ENCODE assay signal across 4 fruit fly cellular contexts in genomic region chr2L:4346619-4347310, dm6.
TF ChIP-seq lines count a peak whose summit lies in the region.

No protein-coding gene starts in this region.

- TF ChIP-seq CTCF in whole organism, embryonic (GFP tag; optimal IDR thresholded peaks at IDR 0.05; lab: Kevin White, UChicago) = no peak

TF ChIP-seq in whole organism, adult, 20 proteins besides CTCF, POLR2A, EP300 and RAD21:
- TF ChIP-seq Hr96 (GFP tag; optimal IDR thresholded peaks at IDR 0.05; lab: Kevin White, UChicago) (peak; percentile 9), pad (GFP tag; optimal IDR thresholded peaks at IDR 0.05; lab: Kevin White, UChicago) (peak; percentile 14), CG7045 (GFP tag; optimal IDR thresholded peaks at IDR 0.05; lab: Kevin White, UChicago) (no peak)

TF ChIP-seq in whole organism, embryonic, 481 proteins besides CTCF, POLR2A, EP300 and RAD21 (continues in another document):
- no peak for TF ChIP-seq row (GFP tag; IDR thresholded peaks at IDR 0.05; lab: Robert Waterston, UW)
- TF ChIP-seq Hr51 (GFP tag; optimal IDR thresholded peaks at IDR 0.05; lab: Kevin White, UChicago) = peak in 1 of 2 experiments; percentile 42
- TF ChIP-seq salm (tag; optimal IDR thresholded peaks at IDR 0.05; lab: Kevin White, UChicago) = no peak
- peak; percentile 100 for TF ChIP-seq pros (GFP tag; optimal IDR thresholded peaks at IDR 0.05; lab: Kevin White, UChicago)
- peak; percentile 60 for TF ChIP-seq bbx (GFP tag; IDR thresholded peaks at IDR 0.05; lab: Robert Waterston, UW; ENCODE audit: partially characterized antibody)
- peak; percentile 76 for TF ChIP-seq Med (GFP tag; lab: Kevin White, UChicago)
- peak; percentile 21 for TF ChIP-seq MBD-R2 (GFP tag; IDR thresholded peaks at IDR 0.05; lab: Robert Waterston, UW)
- TF ChIP-seq CG13894 (tag; optimal IDR thresholded peaks at IDR 0.05; lab: Kevin White, UChicago) = peak; percentile 65
- TF ChIP-seq Nf-YC (tag; optimal IDR thresholded peaks at IDR 0.05; lab: Kevin White, UChicago) = peak; percentile 62
- TF ChIP-seq vnd (GFP tag; IDR thresholded peaks at IDR 0.05; lab: Robert Waterston, UW; ENCODE audit: partially characterized antibody) = 0 out of 3 replicates have a peak, but pooled peaks have one; percentile 30
- no peak for TF ChIP-seq CG1602 (GFP tag; optimal IDR thresholded peaks at IDR 0.05; lab: Kevin White, UChicago)
- peak; percentile 73 for TF ChIP-seq Kr (GFP tag; optimal IDR thresholded peaks at IDR 0.05; lab: Kevin White, UChicago)
- TF ChIP-seq zf30C (GFP tag; optimal IDR thresholded peaks at IDR 0.05; lab: Kevin White, UChicago) = peak; percentile 26
- no peak for TF ChIP-seq CG9609 (GFP tag; optimal IDR thresholded peaks at IDR 0.05; lab: Kevin White, UChicago)
- TF ChIP-seq CG32532 (GFP tag; IDR thresholded peaks at IDR 0.05; lab: Robert Waterston, UW) = peak; percentile 36; the same call in 1 of the 2 replicates
- peak; percentile 17 for TF ChIP-seq Fer1 (GFP tag; optimal IDR thresholded peaks at IDR 0.05; lab: Kevin White, UChicago)
- no peak for TF ChIP-seq HmgZ (tag; optimal IDR thresholded peaks at IDR 0.05; lab: Kevin White, UChicago)
- TF ChIP-seq mirr (GFP tag; optimal IDR thresholded peaks at IDR 0.05; lab: Kevin White, UChicago) = peak; percentile 17
- no peak for TF ChIP-seq croc (GFP tag; conservative IDR thresholded peaks at IDR 0.05; lab: Robert Waterston, UW)
- peak; percentile 28 for TF ChIP-seq D (optimal IDR thresholded peaks at IDR 0.05; lab: Kevin White, UChicago)
- TF ChIP-seq D (GFP tag; optimal IDR thresholded peaks at IDR 0.05; lab: Kevin White, UChicago) = no peak
- peak; percentile 7 for TF ChIP-seq CG12071 (GFP tag; optimal IDR thresholded peaks at IDR 0.05; lab: Kevin White, UChicago)
- no peak for TF ChIP-seq HHEX (GFP tag; optimal IDR thresholded peaks at IDR 0.05; lab: Kevin White, UChicago)
- no peak for TF ChIP-seq CG16779 (GFP tag; IDR thresholded peaks at IDR 0.05; lab: Robert Waterston, UW)
- TF ChIP-seq ham (GFP tag; IDR thresholded peaks at IDR 0.05; lab: Robert Waterston, UW) = no peak
- TF ChIP-seq CG6683 (GFP tag; optimal IDR thresholded peaks at IDR 0.05; lab: Kevin White, UChicago) = no peak
- TF ChIP-seq pan (optimal IDR thresholded peaks at IDR 0.05; lab: Kevin White, UChicago) = peak in 1 of 2 experiments; percentile 80
- peak in 1 of 2 experiments; percentile 86 for TF ChIP-seq pan (GFP tag; optimal IDR thresholded peaks at IDR 0.05 in 1 of 2, IDR thresholded peaks at IDR 0.05 in 1 of 2)
- no peak for TF ChIP-seq CG12391 (tag; optimal IDR thresholded peaks at IDR 0.05; lab: Kevin White, UChicago)

TF ChIP-seq in whole organism, prepupa, 60 proteins besides CTCF, POLR2A, EP300 and RAD21 (continues in another document):
- TF ChIP-seq Sox15 (GFP tag; optimal IDR thresholded peaks at IDR 0.05; lab: Kevin White, UChicago) (no peak), fkh (GFP tag; optimal IDR thresholded peaks at IDR 0.05; lab: Kevin White, UChicago) (no peak), Eip93F (GFP tag; optimal IDR thresholded peaks at IDR 0.05; lab: Kevin White, UChicago) (no peak), CG10669 (GFP tag; optimal IDR thresholded peaks at IDR 0.05; lab: Kevin White, UChicago) (no peak), Eip78C (GFP tag; lab: Kevin White, UChicago) (peak; percentile 61), Hr39 (GFP tag; optimal IDR thresholded peaks at IDR 0.05; lab: Kevin White, UChicago) (no peak), ss (GFP tag; optimal IDR thresholded peaks at IDR 0.05; lab: Kevin White, UChicago) (no peak), Sox102F (GFP tag; optimal IDR thresholded peaks at IDR 0.05; lab: Kevin White, UChicago) (no peak), pdm3 (GFP tag; optimal IDR thresholded peaks at IDR 0.05; lab: Kevin White, UChicago) (no peak), CG4318 (GFP tag; optimal IDR thresholded peaks at IDR 0.05; lab: Kevin White, UChicago) (no peak), CG3919 (GFP tag; optimal IDR thresholded peaks at IDR 0.05; lab: Kevin White, UChicago) (no peak), cyc (GFP tag; optimal IDR thresholded peaks at IDR 0.05; lab: Kevin White, UChicago) (no peak), spab (GFP tag; optimal IDR thresholded peaks at IDR 0.05; lab: Kevin White, UChicago) (no peak), dsx (GFP tag; optimal IDR thresholded peaks at IDR 0.05; lab: Kevin White, UChicago; ENCODE audit: poor library complexity, severe bottlenecking) (no peak), CG32006 (GFP tag; optimal IDR thresholded peaks at IDR 0.05; lab: Kevin White, UChicago) (peak; percentile 5), CG6792 (GFP tag; optimal IDR thresholded peaks at IDR 0.05; lab: Kevin White, UChicago) (no peak), Blimp-1 (GFP tag; optimal IDR thresholded peaks at IDR 0.05; lab: Kevin White, UChicago) (no peak), CG6163 (GFP tag; IDR thresholded peaks at IDR 0.05; lab: Robert Waterston, UW) (peak; percentile 82), dac (GFP tag; optimal IDR thresholded peaks at IDR 0.05; lab: Kevin White, UChicago) (peak; percentile 48), CG15336 (GFP tag; IDR thresholded peaks at IDR 0.05; lab: Robert Waterston, UW) (peak; percentile 90), vri (GFP tag; optimal IDR thresholded peaks at IDR 0.05; lab: Kevin White, UChicago) (no peak), eg (GFP tag; IDR thresholded peaks at IDR 0.05; lab: Robert Waterston, UW) (peak; percentile 93), salr (GFP tag; optimal IDR thresholded peaks at IDR 0.05; lab: Kevin White, UChicago) (peak in 1 of 2 experiments; percentile 73), CG16779 (tag; optimal IDR thresholded peaks at IDR 0.05; lab: Kevin White, UChicago) (no peak), Gug (GFP tag; IDR thresholded peaks at IDR 0.05; lab: Robert Waterston, UW) (peak; percentile 51), CG34406 (GFP tag; optimal IDR thresholded peaks at IDR 0.05; lab: Kevin White, UChicago) (no peak), CG8632 (GFP tag; optimal IDR thresholded peaks at IDR 0.05; lab: Kevin White, UChicago) (no peak), Smox (GFP tag; optimal IDR thresholded peaks at IDR 0.05; lab: Kevin White, UChicago) (no peak), CG6276 (GFP tag; optimal IDR thresholded peaks at IDR 0.05; lab: Kevin White, UChicago) (peak; percentile 91), acj6 (GFP tag; optimal IDR thresholded peaks at IDR 0.05; lab: Kevin White, UChicago) (no peak), CG10631 (GFP tag; optimal IDR thresholded peaks at IDR 0.05; lab: Kevin White, UChicago) (no peak), CG9139 (GFP tag; optimal IDR thresholded peaks at IDR 0.05; lab: Kevin White, UChicago) (no peak), Sox14 (GFP tag; optimal IDR thresholded peaks at IDR 0.05; lab: Kevin White, UChicago) (no peak)

TF ChIP-seq in whole organism, pupa, 21 proteins besides CTCF, POLR2A, EP300 and RAD21:
- TF ChIP-seq CG34367 (tag; optimal IDR thresholded peaks at IDR 0.05; lab: Kevin White, UChicago) (no peak), CG17806 (tag; optimal IDR thresholded peaks at IDR 0.05; lab: Kevin White, UChicago) (no peak), Snoo (tag; optimal IDR thresholded peaks at IDR 0.05; lab: Kevin White, UChicago) (no peak), CG8301 (tag; optimal IDR thresholded peaks at IDR 0.05; lab: Kevin White, UChicago) (peak; percentile 45), D1 (tag; optimal IDR thresholded peaks at IDR 0.05; lab: Kevin White, UChicago) (no peak), CG14655 (GFP tag; optimal IDR thresholded peaks at IDR 0.05; lab: Kevin White, UChicago) (peak; percentile 49), Pif1B (GFP tag; optimal IDR thresholded peaks at IDR 0.05; lab: Kevin White, UChicago) (no peak), CG4496 (GFP tag; IDR thresholded peaks at IDR 0.05; lab: Robert Waterston, UW) (peak; percentile 84), EcR (GFP tag; optimal IDR thresholded peaks at IDR 0.05; lab: Kevin White, UChicago) (no peak), CG15710 (tag; optimal IDR thresholded peaks at IDR 0.05; lab: Kevin White, UChicago) (no peak), Ets98B (GFP tag; IDR thresholded peaks at IDR 0.05; lab: Robert Waterston, UW) (peak; percentile 83), CG10348 (GFP tag; IDR thresholded peaks at IDR 0.05; lab: Robert Waterston, UW) (no peak), CG12605 (GFP tag; IDR thresholded peaks at IDR 0.05; lab: Robert Waterston, UW) (peak; percentile 84), rn (GFP tag; IDR thresholded peaks at IDR 0.05; lab: Robert Waterston, UW) (peak; percentile 47; the same call in 1 of the 2 replicates), gl (tag; optimal IDR thresholded peaks at IDR 0.05; lab: Kevin White, UChicago) (no peak), CG32121 (GFP tag; IDR thresholded peaks at IDR 0.05; lab: Robert Waterston, UW) (peak; percentile 80), fd96Ca (GFP tag; IDR thresholded peaks at IDR 0.05; lab: Robert Waterston, UW) (peak; percentile 78; the same call in 1 of the 3 replicates), CG8159 (tag; optimal IDR thresholded peaks at IDR 0.05; lab: Kevin White, UChicago) (no peak)
